Fruit fly (Drosophila melanogaster) whole organism, embryonic: ENCODE data around the gene Paf-AHalpha.
A peak's percentile ranks its signal among the peaks of the same experiment; 100 is the strongest.

ENCODE experiments used
- Asciz ChIP-seq: fragments of 200-800 bp; sonication (Bioruptor generic); optimal IDR thresholded peaks from 2 replicates; lab custom pipeline; 2017; ENCODE audit warnings: missing biosample characterization, mild to moderate bottlenecking, missing genetic modification characterization, missing genetic modification reagents
- Blimp-1 ChIP-seq: fragments of 200-800 bp; sonication (Bioruptor generic); optimal IDR thresholded peaks from 3 replicates; lab custom pipeline; 2018; ENCODE audit warnings: missing biosample characterization, missing genetic modification characterization, mild to moderate bottlenecking, moderate library complexity, missing genetic modification reagents
- CG11398 ChIP-seq: fragments of 200-800 bp; sonication (Bioruptor generic); optimal IDR thresholded peaks from 2 replicates; lab custom pipeline; 2016; ENCODE audit warnings: missing biosample characterization, missing genetic modification characterization
- CG11560 ChIP-seq: fragments of 200-800 bp; sonication (Bioruptor generic); IDR thresholded peaks from 3 replicates; pipeline ENCODE4 v1.3.6; 2022; ENCODE audit warnings: missing biosample characterization, missing genetic modification characterization
- CG12219 ChIP-seq: fragments of 200-800 bp; sonication (Bioruptor generic); optimal IDR thresholded peaks from 3 replicates; lab custom pipeline; 2018; ENCODE audit warnings: missing biosample characterization, mild to moderate bottlenecking, missing genetic modification characterization
- CG15269 ChIP-seq: fragments of 200-800 bp; sonication (Bioruptor generic); optimal IDR thresholded peaks from 2 replicates; lab custom pipeline; 2018; ENCODE audit warnings: missing biosample characterization, mild to moderate bottlenecking, missing genetic modification characterization, moderate library complexity
- CG15514 ChIP-seq: fragments of 200-800 bp; sonication (Bioruptor generic); optimal IDR thresholded peaks from 3 replicates; lab custom pipeline; 2017; ENCODE audit warnings: missing biosample characterization, missing genetic modification characterization, mild to moderate bottlenecking, moderate library complexity, missing genetic modification reagents
- CG16815 ChIP-seq: fragments of 200-800 bp; sonication (Bioruptor generic); optimal IDR thresholded peaks from 3 replicates; lab custom pipeline; 2017; ENCODE audit warnings: missing biosample characterization, mild to moderate bottlenecking, missing genetic modification characterization
- CG1832 ChIP-seq: fragments of 200-800 bp; sonication (Bioruptor generic); optimal IDR thresholded peaks from 2 replicates; lab custom pipeline; 2017; ENCODE audit warnings: missing biosample characterization, mild to moderate bottlenecking, missing genetic modification characterization, inconsistent platforms
- CG18764 ChIP-seq: fragments of 200-800 bp; sonication (Bioruptor generic); optimal IDR thresholded peaks from 3 replicates; lab custom pipeline; 2016; ENCODE audit warnings: missing biosample characterization, missing genetic modification characterization
- CG2116 ChIP-seq: fragments of 200-800 bp; sonication (Bioruptor generic); optimal IDR thresholded peaks from 3 replicates; lab custom pipeline; 2018; ENCODE audit warnings: missing biosample characterization, mild to moderate bottlenecking, missing genetic modification characterization
- CG30020 ChIP-seq: fragments of 200-800 bp; optimal IDR thresholded peaks from 2 replicates; lab custom pipeline; 2019; ENCODE audit warnings: missing biosample characterization, mild to moderate bottlenecking, missing genetic modification characterization, moderate library complexity
- CG30403 ChIP-seq: fragments of 200-800 bp; sonication (Bioruptor generic); optimal IDR thresholded peaks from 3 replicates; lab custom pipeline; 2016; ENCODE audit warnings: missing biosample characterization, missing genetic modification characterization
- CG32772 ChIP-seq: fragments of 200-800 bp; sonication (Bioruptor generic); IDR thresholded peaks from 2 replicates; pipeline ENCODE4 v1.3.6; 2022; ENCODE audit warnings: missing biosample characterization, missing genetic modification characterization
- CG34224 ChIP-seq: fragments of 200-800 bp; sonication (Bioruptor generic); IDR thresholded peaks from 3 replicates; pipeline ENCODE4 v1.3.6; 2022; ENCODE audit warnings: missing biosample characterization, missing genetic modification characterization; ENCODE audit not compliant: partially characterized antibody
- CG3847 ChIP-seq: fragments of 200-800 bp; sonication (Bioruptor generic); IDR thresholded peaks from 2 replicates; pipeline ENCODE4 v1.3.6; 2022; ENCODE audit warnings: missing biosample characterization, missing genetic modification characterization
- CG42726 ChIP-seq: fragments of 200-800 bp; sonication (Bioruptor generic); IDR thresholded peaks from 2 replicates; pipeline ENCODE4 v1.3.6; 2022; ENCODE audit warnings: missing biosample characterization, missing genetic modification characterization; ENCODE audit not compliant: partially characterized antibody
- CG4404 ChIP-seq: fragments of 200-800 bp; sonication (Bioruptor generic); IDR thresholded peaks from 2 replicates; pipeline ENCODE4 v1.3.6; 2022; ENCODE audit warnings: missing biosample characterization, missing genetic modification characterization
- CG4707 ChIP-seq: fragments of 200-800 bp; sonication (Bioruptor generic); optimal IDR thresholded peaks from 2 replicates; lab custom pipeline; 2018; ENCODE audit warnings: missing biosample characterization, mild to moderate bottlenecking, missing genetic modification characterization, moderate library complexity
- CG8290 ChIP-seq, 3 experiments: fragments of 200-800 bp; sonication (Bioruptor generic); optimal IDR thresholded peaks; 2 replicates each; lab custom pipeline; 2016 to 2019; ENCODE audit warnings: missing biosample characterization in 3 of 3, missing genetic modification characterization in 3 of 3, mild to moderate bottlenecking in 2 of 3, moderate library complexity in 1 of 3
- CG9817 ChIP-seq: fragments of 200-800 bp; sonication (Bioruptor generic); optimal IDR thresholded peaks from 2 replicates; lab custom pipeline; 2018; ENCODE audit warnings: missing biosample characterization, mild to moderate bottlenecking, missing genetic modification characterization, moderate library complexity
- Dll ChIP-seq: fragments of 200-800 bp; sonication (Bioruptor generic); IDR thresholded peaks from 4 replicates; pipeline ENCODE4 v1.3.6; 2022; ENCODE audit warnings: missing biosample characterization, missing genetic modification characterization; ENCODE audit not compliant: partially characterized antibody
- Dp ChIP-seq: fragments of 200-800 bp; sonication (Bioruptor generic); optimal IDR thresholded peaks from 2 replicates; lab custom pipeline; 2018; ENCODE audit warnings: missing biosample characterization, mild to moderate bottlenecking, missing genetic modification characterization, moderate library complexity
- E2f2 ChIP-seq: fragments of 200-800 bp; sonication (Bioruptor generic); IDR thresholded peaks from 2 replicates; pipeline ENCODE4 v1.3.6; 2022; ENCODE audit warnings: missing biosample characterization, missing genetic modification characterization
- Fer2 ChIP-seq: fragments of 200-800 bp; sonication (Bioruptor generic); optimal IDR thresholded peaks from 2 replicates; lab custom pipeline; 2018; ENCODE audit warnings: missing biosample characterization, mild to moderate bottlenecking, missing genetic modification characterization, moderate library complexity
- MESR4 ChIP-seq: fragments of 200-800 bp; sonication (Bioruptor generic); optimal IDR thresholded peaks from 2 replicates; lab custom pipeline; 2018; ENCODE audit warnings: missing biosample characterization, mild to moderate bottlenecking, missing genetic modification characterization, moderate library complexity
- Max ChIP-seq: fragments of 200-800 bp; sonication (Bioruptor generic); optimal IDR thresholded peaks from 2 replicates; lab custom pipeline; 2016; ENCODE audit warnings: missing biosample characterization, mild to moderate bottlenecking, missing genetic modification characterization
- NC2α ChIP-seq: fragments of 200-800 bp; sonication (Bioruptor generic); optimal IDR thresholded peaks from 2 replicates; lab custom pipeline; 2016; ENCODE audit warnings: missing biosample characterization, missing genetic modification characterization
- Nf-YB ChIP-seq: fragments of 200-800 bp; sonication (Bioruptor generic); optimal IDR thresholded peaks from 3 replicates; lab custom pipeline; 2019; ENCODE audit warnings: missing biosample characterization, mild to moderate bottlenecking, missing genetic modification characterization, moderate library complexity
- Oli ChIP-seq: fragments of 200-800 bp; sonication (Bioruptor generic); optimal IDR thresholded peaks from 2 replicates; lab custom pipeline; 2018; ENCODE audit warnings: missing biosample characterization, mild to moderate bottlenecking, missing genetic modification characterization, moderate library complexity
- Pdp1 ChIP-seq, 2 experiments: fragments of 200-800 bp; sonication (Bioruptor generic); optimal IDR thresholded peaks; 3 replicates each; lab custom pipeline; 2016; ENCODE audit warnings: missing biosample characterization in 2 of 2, missing genetic modification characterization in 2 of 2, mild to moderate bottlenecking in 1 of 2, moderate library complexity in 1 of 2
- Sry-δ ChIP-seq: fragments of 200-800 bp; sonication (Bioruptor generic); optimal IDR thresholded peaks from 2 replicates; lab custom pipeline; 2016; ENCODE audit warnings: missing biosample characterization, missing genetic modification characterization
- bowl ChIP-seq: fragments of 200-800 bp; sonication (Bioruptor generic); IDR thresholded peaks from 2 replicates; pipeline ENCODE4 v1.3.6; 2022; ENCODE audit warnings: missing biosample characterization, missing genetic modification characterization
- cas ChIP-seq: fragments of 200-800 bp; sonication (Bioruptor generic); IDR thresholded peaks from 2 replicates; pipeline ENCODE4 v1.3.6; 2022; ENCODE audit warnings: missing biosample characterization, missing genetic modification characterization
- croc ChIP-seq: fragments of 200-800 bp; sonication (Bioruptor generic); conservative IDR thresholded peaks from 3 replicates; pipeline ENCODE4 v1.3.6; 2022; ENCODE audit warnings: missing biosample characterization, missing genetic modification characterization
- dan ChIP-seq: fragments of 200-800 bp; sonication (Bioruptor generic); IDR thresholded peaks from 2 replicates; pipeline ENCODE4 v1.3.6; 2022; ENCODE audit warnings: missing biosample characterization, missing genetic modification characterization
- fd3F ChIP-seq: fragments of 200-800 bp; sonication (Bioruptor generic); optimal IDR thresholded peaks from 2 replicates; lab custom pipeline; 2018; ENCODE audit warnings: missing biosample characterization, mild to moderate bottlenecking, missing genetic modification characterization, moderate library complexity
- grau ChIP-seq: fragments of 200-800 bp; optimal IDR thresholded peaks from 3 replicates; lab custom pipeline; 2019; ENCODE audit warnings: missing biosample characterization, mild to moderate bottlenecking, missing genetic modification characterization, moderate library complexity
- her ChIP-seq: fragments of 200-800 bp; sonication (Bioruptor generic); optimal IDR thresholded peaks from 2 replicates; lab custom pipeline; 2016; ENCODE audit warnings: missing biosample characterization, missing genetic modification characterization
- inv ChIP-seq: fragments of 200-800 bp; sonication (Bioruptor generic); IDR thresholded peaks from 2 replicates; pipeline ENCODE4 v1.3.6; 2022; ENCODE audit warnings: missing biosample characterization, missing genetic modification characterization; ENCODE audit not compliant: partially characterized antibody
- kay ChIP-seq: fragments of 200-800 bp; sonication (Bioruptor generic); optimal IDR thresholded peaks from 2 replicates; lab custom pipeline; 2016; ENCODE audit warnings: missing biosample characterization, missing genetic modification characterization
- klu ChIP-seq: fragments of 200-800 bp; sonication (Bioruptor generic); IDR thresholded peaks from 2 replicates; pipeline ENCODE4 v1.3.6; 2022; ENCODE audit warnings: missing biosample characterization, missing genetic modification characterization
- p53 ChIP-seq: fragments of 200-800 bp; sonication (Bioruptor generic); optimal IDR thresholded peaks from 2 replicates; lab custom pipeline; 2016; ENCODE audit warnings: missing biosample characterization, missing genetic modification characterization
- sd ChIP-seq: fragments of 200-800 bp; sonication (Bioruptor generic); optimal IDR thresholded peaks from 3 replicates; lab custom pipeline; 2018; ENCODE audit warnings: missing biosample characterization, mild to moderate bottlenecking, missing genetic modification characterization, moderate library complexity
- slou ChIP-seq: fragments of 200-800 bp; sonication (Bioruptor generic); optimal IDR thresholded peaks from 3 replicates; lab custom pipeline; 2016; ENCODE audit warnings: missing biosample characterization, missing genetic modification characterization
- tio ChIP-seq: fragments of 200-800 bp; sonication (Bioruptor generic); optimal IDR thresholded peaks from 2 replicates; lab custom pipeline; 2017; ENCODE audit warnings: missing biosample characterization, missing genetic modification characterization, inconsistent platforms
- trem ChIP-seq: fragments of 200-800 bp; optimal IDR thresholded peaks from 3 replicates; lab custom pipeline; 2019; ENCODE audit warnings: missing biosample characterization, mild to moderate bottlenecking, missing genetic modification characterization, moderate library complexity

Gene Paf-AHalpha

dm6 chrX:15761298-15761640, 24.1 kb downstream of the Paf-AHalpha start (continued):
- no peak for TF ChIP-seq CG3847 (GFP tag; lab: Robert Waterston, UW)
- TF ChIP-seq MESR4 (GFP tag; lab: Kevin White, UChicago), result peak; percentile 53
- peak in 1 of 2 experiments; percentile 87 for TF ChIP-seq Pdp1 (GFP tag; optimal IDR thresholded peaks at IDR 0.05; lab: Kevin White, UChicago)
- TF ChIP-seq CG4404 (GFP tag; lab: Robert Waterston, UW), result no peak
- no peak for TF ChIP-seq fd3F (GFP tag; lab: Kevin White, UChicago)
- TF ChIP-seq inv (GFP tag; lab: Robert Waterston, UW), result 0 out of 2 replicates have a peak, but pooled peaks have one; percentile 4
- TF ChIP-seq tio (GFP tag; lab: Kevin White, UChicago), result no peak
- no peak for TF ChIP-seq Fer2 (tag; lab: Kevin White, UChicago)
- TF ChIP-seq klu (GFP tag; lab: Robert Waterston, UW), result no peak
- no peak for TF ChIP-seq CG15269

dm6 chrX:15760447-15761297, 24.7 kb downstream of the Paf-AHalpha start, which contains the start of the genes Graf and mRpL3:
Graf (minus strand) TSS chrX:15760733.
mRpL3 (plus strand) TSS chrX:15761248.
- TF ChIP-seq cas, result no peak
- TF ChIP-seq CG34224 (GFP tag; lab: Robert Waterston, UW), result peak; percentile 87
- no peak for TF ChIP-seq trem (tag; lab: Kevin White, UChicago)
- no peak for TF ChIP-seq sd (tag; lab: Kevin White, UChicago)
- no peak for TF ChIP-seq bowl
- no peak for TF ChIP-seq CG4707 (GFP tag; lab: Kevin White, UChicago)
- no peak for TF ChIP-seq Dp
- peak; percentile 47 for TF ChIP-seq CG2116
- TF ChIP-seq CG11560 (tag; lab: Robert Waterston, UW), result no peak
- TF ChIP-seq CG42726, result peak; percentile 88
- no peak for TF ChIP-seq Oli
- no peak for TF ChIP-seq CG18764 (GFP tag; lab: Kevin White, UChicago)
- TF ChIP-seq croc (GFP tag; lab: Robert Waterston, UW), result no peak
- TF ChIP-seq kay (GFP tag; lab: Kevin White, UChicago), result no peak
- no peak for TF ChIP-seq p53 (GFP tag; lab: Kevin White, UChicago)
- no peak for TF ChIP-seq Asciz (GFP tag; lab: Kevin White, UChicago)
- no peak for TF ChIP-seq CG9817 (tag; lab: Kevin White, UChicago)
- no peak for TF ChIP-seq CG8290 (GFP tag; optimal IDR thresholded peaks at IDR 0.05; lab: Kevin White, UChicago)
- TF ChIP-seq CG8290 (tag; optimal IDR thresholded peaks at IDR 0.05; lab: Kevin White, UChicago), result no peak
- TF ChIP-seq NC2α (GFP tag; lab: Kevin White, UChicago), result no peak
- no peak for TF ChIP-seq CG16815 (GFP tag; lab: Kevin White, UChicago)
- TF ChIP-seq CG1832 (GFP tag; lab: Kevin White, UChicago), result no peak
- no peak for TF ChIP-seq Nf-YB (GFP tag; lab: Kevin White, UChicago)
- TF ChIP-seq CG32772 (GFP tag; lab: Robert Waterston, UW), result no peak
- TF ChIP-seq grau (tag; lab: Kevin White, UChicago), result no peak
- TF ChIP-seq dan (GFP tag; lab: Robert Waterston, UW), result no peak
- TF ChIP-seq E2f2 (GFP tag; lab: Robert Waterston, UW), result no peak
- TF ChIP-seq CG12219 (GFP tag; lab: Kevin White, UChicago), result no peak
- peak; percentile 19 for TF ChIP-seq CG15514 (GFP tag; lab: Kevin White, UChicago)
- TF ChIP-seq Blimp-1, result no peak
- peak; percentile 85; the same call in 3 of the 4 replicates for TF ChIP-seq Dll
- TF ChIP-seq Max (GFP tag; lab: Kevin White, UChicago), result no peak
- TF ChIP-seq CG30020 (tag; lab: Kevin White, UChicago), result peak; percentile 96
- no peak for TF ChIP-seq CG30403 (GFP tag; lab: Kevin White, UChicago)
- TF ChIP-seq her (GFP tag; lab: Kevin White, UChicago), result no peak
- peak; percentile 68 for TF ChIP-seq Sry-δ (GFP tag; lab: Kevin White, UChicago)
- no peak for TF ChIP-seq slou (GFP tag; lab: Kevin White, UChicago)
- no peak for TF ChIP-seq CG11398 (GFP tag; lab: Kevin White, UChicago)
